Fruit fly (Drosophila melanogaster) whole organism, wandering third instar larva: ENCODE results near the gene CG2278.

Experiments
- Abd-B ChIP-seq: fragments of >200 bp; optimal IDR thresholded peaks from 2 replicates; lab custom pipeline; 2017; ENCODE audit warnings: missing biosample characterization, missing genetic modification characterization
- CG32264 ChIP-seq: fragments of 200-800 bp; sonication (Bioruptor generic); optimal IDR thresholded peaks from 2 replicates; lab custom pipeline; 2016; ENCODE audit warnings: missing biosample characterization, missing genetic modification characterization
- CG9705 ChIP-seq: fragments of 200-800 bp; sonication (Bioruptor generic); optimal IDR thresholded peaks from 2 replicates; lab custom pipeline; 2018; ENCODE audit warnings: missing biosample characterization, mild to moderate bottlenecking, missing genetic modification characterization
- CrebA ChIP-seq: fragments of 200-800 bp; sonication (Bioruptor generic); optimal IDR thresholded peaks from 2 replicates; lab custom pipeline; 2016; ENCODE audit warnings: missing biosample characterization, mild to moderate bottlenecking, missing genetic modification characterization, borderline replicate concordance
- Dfd ChIP-seq: fragments of >200 bp; optimal IDR thresholded peaks from 2 replicates; lab custom pipeline; 2017; ENCODE audit warnings: missing biosample characterization, missing genetic modification characterization
- Dif ChIP-seq: fragments of 200-275, 200-300 bp; sonication (Bioruptor generic); optimal IDR thresholded peaks from 2 replicates; lab custom pipeline; 2018; ENCODE audit warnings: missing biosample characterization, missing genetic modification characterization; ENCODE audit not compliant: partially characterized antibody
- GATAd ChIP-seq: sonication (Bioruptor generic); optimal IDR thresholded peaks from 2 replicates; lab custom pipeline; 2016; ENCODE audit warnings: missing biosample characterization, missing genetic modification characterization
- HLH106 ChIP-seq: fragments of 200-800 bp; optimal IDR thresholded peaks from 3 replicates; lab custom pipeline; 2019; ENCODE audit warnings: missing biosample characterization, mild to moderate bottlenecking, missing genetic modification characterization, moderate library complexity
- Hnf4 ChIP-seq: fragments of 200-800 bp; sonication (Bioruptor generic); optimal IDR thresholded peaks from 2 replicates; lab custom pipeline; 2016; ENCODE audit warnings: missing biosample characterization, mild to moderate bottlenecking, missing genetic modification characterization
- Hr78 ChIP-seq: fragments of >200 bp; optimal IDR thresholded peaks from 2 replicates; lab custom pipeline; 2017; ENCODE audit warnings: missing biosample characterization, missing genetic modification characterization
- Hr83 ChIP-seq: fragments of 200-300 bp; sonication (Bioruptor generic); optimal IDR thresholded peaks from 2 replicates; lab custom pipeline; 2016; ENCODE audit warnings: missing biosample characterization, mild to moderate bottlenecking, missing genetic modification characterization, moderate library complexity; ENCODE audit not compliant: poor library complexity, severe bottlenecking
- Jra ChIP-seq: sonication (Bioruptor generic); optimal IDR thresholded peaks from 2 replicates; lab custom pipeline; 2016; ENCODE audit warnings: missing biosample characterization, missing genetic modification characterization
- Mio ChIP-seq: sonication (Bioruptor generic); optimal IDR thresholded peaks from 2 replicates; lab custom pipeline; 2016; ENCODE audit warnings: missing biosample characterization, missing genetic modification characterization
- Myc ChIP-seq: fragments of >200 bp; optimal IDR thresholded peaks from 2 replicates; lab custom pipeline; 2017
- N ChIP-seq: fragments of >200 bp; optimal IDR thresholded peaks from 2 replicates; lab custom pipeline; 2018; ENCODE audit warnings: missing biosample characterization, missing external identifiers, missing genetic modification characterization
- OdsH ChIP-seq: fragments of 200-800 bp; sonication (Bioruptor generic); optimal IDR thresholded peaks from 2 replicates; lab custom pipeline; 2016; ENCODE audit warnings: missing biosample characterization, mild to moderate bottlenecking, missing genetic modification characterization
- Rel ChIP-seq, 2 experiments: fragments of 200-800 bp; sonication (Bioruptor generic) in 1 of 2; optimal IDR thresholded peaks; 2 replicates in 1 of 2; 3 replicates in 1 of 2; lab custom pipeline; 2016 to 2019; ENCODE audit warnings: mild to moderate bottlenecking in 2 of 2, missing biosample characterization in 2 of 2, missing genetic modification characterization in 2 of 2, moderate library complexity in 1 of 2
- Sp1 ChIP-seq: fragments of 200-800 bp; sonication (Bioruptor generic); optimal IDR thresholded peaks from 3 replicates; lab custom pipeline; 2019; ENCODE audit warnings: missing biosample characterization, mild to moderate bottlenecking, missing genetic modification characterization, moderate library complexity
- Vsx2 ChIP-seq: fragments of 200-300, 225-300 bp; sonication (Bioruptor generic); optimal IDR thresholded peaks from 2 replicates; lab custom pipeline; 2018; ENCODE audit warnings: missing biosample characterization, missing genetic modification characterization; ENCODE audit not compliant: partially characterized antibody
- br ChIP-seq: fragments of 200-800 bp; sonication (Bioruptor generic); optimal IDR thresholded peaks from 2 replicates; lab custom pipeline; 2016; ENCODE audit warnings: missing biosample characterization, missing genetic modification characterization
- brk ChIP-seq: fragments of 200-800 bp; sonication (Bioruptor generic); optimal IDR thresholded peaks from 2 replicates; lab custom pipeline; 2016; ENCODE audit warnings: missing biosample characterization, mild to moderate bottlenecking, missing genetic modification characterization
- dl ChIP-seq, 2 experiments: fragments of 175-275, 200-275 bp in 1 of 2; fragments of 200-275 bp in 1 of 2; sonication (Bioruptor generic); optimal IDR thresholded peaks; lab custom pipeline; 2018; ENCODE audit warnings: mild to moderate bottlenecking in 2 of 2, missing biosample characterization in 2 of 2, missing genetic modification characterization in 2 of 2, moderate library complexity in 2 of 2; ENCODE audit not compliant: partially characterized antibody in 2 of 2, insufficient read depth in 1 of 2
- dmrt93B ChIP-seq: fragments of 200-800 bp; sonication (Bioruptor generic); optimal IDR thresholded peaks from 2 replicates; lab custom pipeline; 2018; ENCODE audit warnings: missing biosample characterization, mild to moderate bottlenecking, missing genetic modification characterization
- dsf ChIP-seq: sonication (Bioruptor generic); optimal IDR thresholded peaks from 2 replicates; lab custom pipeline; 2016; ENCODE audit warnings: missing biosample characterization, missing genetic modification characterization, borderline replicate concordance
- ey ChIP-seq: fragments of 200-800 bp; sonication (Bioruptor generic); optimal IDR thresholded peaks from 2 replicates; lab custom pipeline; 2016; ENCODE audit warnings: missing biosample characterization, missing genetic modification characterization
- foxo ChIP-seq, 2 experiments: fragments of 200-800 bp; sonication (Bioruptor generic); optimal IDR thresholded peaks; 2 replicates in 1 of 2; 3 replicates in 1 of 2; lab custom pipeline; 2016 to 2017; ENCODE audit warnings: missing biosample characterization in 2 of 2, missing genetic modification characterization in 2 of 2
- fru ChIP-seq: fragments of 200-800 bp; sonication (Bioruptor generic); optimal IDR thresholded peaks from 3 replicates; lab custom pipeline; 2016; ENCODE audit warnings: missing biosample characterization, mild to moderate bottlenecking, missing genetic modification characterization
- h ChIP-seq: fragments of 200-800 bp; sonication (Bioruptor generic); optimal IDR thresholded peaks from 3 replicates; lab custom pipeline; 2016; ENCODE audit warnings: missing biosample characterization, mild to moderate bottlenecking, missing genetic modification characterization
- jim ChIP-seq: fragments of 175-275, 200-325 bp; sonication (Bioruptor generic); optimal IDR thresholded peaks from 2 replicates; lab custom pipeline; 2016; ENCODE audit warnings: missing biosample characterization, mild to moderate bottlenecking, missing genetic modification characterization
- lola ChIP-seq: fragments of >200 bp; optimal IDR thresholded peaks from 2 replicates; lab custom pipeline; 2017; ENCODE audit warnings: missing biosample characterization, missing genetic modification characterization
- pan ChIP-seq: fragments of >200 bp; optimal IDR thresholded peaks from 2 replicates; lab custom pipeline; 2017
- psq ChIP-seq: fragments of 200-800 bp; sonication (Bioruptor generic); optimal IDR thresholded peaks from 3 replicates; lab custom pipeline; 2017; ENCODE audit warnings: missing biosample characterization, mild to moderate bottlenecking, missing genetic modification characterization, moderate library complexity
- rgr ChIP-seq: fragments of 200-800 bp; sonication (Bioruptor generic); optimal IDR thresholded peaks from 3 replicates; lab custom pipeline; 2016; ENCODE audit warnings: missing biosample characterization, mild to moderate bottlenecking, missing genetic modification characterization
- sage ChIP-seq: fragments of 200-800 bp; sonication (Bioruptor generic); optimal IDR thresholded peaks from 2 replicates; lab custom pipeline; 2016; ENCODE audit warnings: missing biosample characterization, mild to moderate bottlenecking, missing genetic modification characterization
- sv ChIP-seq: fragments of 200-800 bp; sonication (Bioruptor generic); optimal IDR thresholded peaks from 3 replicates; lab custom pipeline; 2016; ENCODE audit warnings: missing biosample characterization, missing genetic modification characterization
- tai ChIP-seq: sonication (Bioruptor generic); optimal IDR thresholded peaks from 2 replicates; lab custom pipeline; 2016; ENCODE audit warnings: missing biosample characterization, missing genetic modification characterization
- usp ChIP-seq: fragments of >200 bp; optimal IDR thresholded peaks from 2 replicates; lab custom pipeline; 2017; ENCODE audit warnings: missing biosample characterization, missing genetic modification characterization
- woc ChIP-seq: sonication (Bioruptor generic); optimal IDR thresholded peaks from 2 replicates; lab custom pipeline; 2016; ENCODE audit warnings: missing biosample characterization, mild to moderate bottlenecking, missing genetic modification characterization

The CG2278 gene

DNA sequence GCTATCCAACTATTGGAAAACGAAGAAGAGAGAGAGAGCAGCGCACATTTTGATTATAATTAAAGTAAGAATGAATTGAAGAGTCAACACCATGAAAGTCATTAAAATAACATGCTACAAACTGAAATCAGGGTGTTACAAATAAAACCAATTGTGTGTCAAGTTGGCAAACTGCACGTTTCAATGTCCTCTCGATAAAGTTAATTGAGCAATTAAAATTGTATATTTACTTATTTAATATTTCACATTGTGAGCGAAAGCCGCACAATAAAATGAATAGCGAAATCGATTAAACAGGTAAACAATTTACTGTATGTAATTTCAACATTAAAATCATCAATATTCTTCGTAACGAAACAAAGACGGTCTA, 26.1 kb upstream of the CG2278 start:
- TF ChIP-seq dl (GFP tag; optimal IDR thresholded peaks at IDR 0.05; lab: Kevin White, UChicago; ENCODE audit: insufficient read depth in 1 of 2, partially characterized antibody in 2 of 2) = no peak
- peak; percentile 9 for TF ChIP-seq OdsH (GFP tag; lab: Kevin White, UChicago)
- no peak for TF ChIP-seq Vsx2 (GFP tag; lab: Kevin White, UChicago)
- peak; percentile 31 for TF ChIP-seq HLH106 (tag; lab: Kevin White, UChicago)
- peak; percentile 15 for TF ChIP-seq GATAd (GFP tag; lab: Kevin White, UChicago)
- no peak for TF ChIP-seq br (GFP tag; lab: Kevin White, UChicago)
- TF ChIP-seq Sp1 = peak; percentile 37
- no peak for TF ChIP-seq pan
- no peak for TF ChIP-seq N
- TF ChIP-seq Mio = no peak
- peak; percentile 10 for TF ChIP-seq dmrt93B (GFP tag; lab: Kevin White, UChicago)
- peak; percentile 7 for TF ChIP-seq psq (GFP tag; lab: Kevin White, UChicago)
- TF ChIP-seq foxo (GFP tag; optimal IDR thresholded peaks at IDR 0.05; lab: Kevin White, UChicago) = peak in 1 of 2 experiments; percentile 19

DNA sequence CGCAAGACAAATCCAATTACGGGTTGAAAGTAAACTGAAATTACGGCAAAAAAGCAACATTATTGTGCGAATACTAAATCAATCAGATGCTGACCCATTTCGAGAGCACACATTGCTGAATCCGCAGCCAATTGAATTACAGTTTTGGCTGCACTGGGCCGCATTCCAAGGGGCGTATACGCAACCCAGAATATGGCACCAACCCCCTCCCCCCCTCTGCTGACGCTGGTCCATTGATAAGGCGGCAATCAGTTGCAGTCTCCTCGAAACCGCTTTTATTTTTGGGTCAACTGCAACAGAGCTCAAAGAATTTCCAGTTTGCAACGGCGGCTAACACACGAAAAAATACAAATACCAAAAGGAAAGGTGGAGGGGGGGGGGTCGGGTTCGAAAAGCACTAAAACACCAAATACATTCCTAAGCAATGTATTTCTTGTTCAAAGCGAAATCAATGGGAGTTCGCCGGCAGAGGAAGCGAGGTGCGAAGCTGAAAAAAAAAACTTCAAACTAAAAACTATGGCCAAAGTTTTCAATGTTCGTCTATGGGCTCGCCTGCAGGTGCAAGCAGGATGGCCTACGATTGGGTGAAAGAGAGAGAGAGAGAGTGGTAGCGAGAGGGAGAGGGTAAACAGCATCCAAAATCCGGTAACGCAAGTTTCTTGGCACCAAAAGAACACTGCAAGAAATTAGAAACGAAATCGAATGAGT, 25.5 kb upstream of the CG2278 start:
- no peak for TF ChIP-seq fru (GFP tag; lab: Kevin White, UChicago)
- peak; percentile 72 for TF ChIP-seq GATAd (GFP tag; lab: Kevin White, UChicago)

- no peak for TF ChIP-seq Myc (lab: Kevin White, UChicago)
- no peak for TF ChIP-seq GATAd (GFP tag; lab: Kevin White, UChicago)
- TF ChIP-seq Jra = no peak
- TF ChIP-seq jim (GFP tag; lab: Kevin White, UChicago) = no peak
- TF ChIP-seq dsf = no peak
- TF ChIP-seq ey (GFP tag; lab: Kevin White, UChicago) = no peak
- no peak for TF ChIP-seq pan
Measured at dm6 chrX:8194559-8194958, 24.5 kb upstream of the CG2278 start.

- TF ChIP-seq HLH106 (tag; lab: Kevin White, UChicago) = peak; percentile 21
- TF ChIP-seq OdsH (GFP tag; lab: Kevin White, UChicago) = peak; percentile 46
- TF ChIP-seq Abd-B (GFP tag; lab: Kevin White, UChicago) = no peak
- TF ChIP-seq h = peak; percentile 68
- TF ChIP-seq Vsx2 (GFP tag; lab: Kevin White, UChicago) = no peak
- TF ChIP-seq sv (GFP tag; lab: Kevin White, UChicago) = no peak
- no peak for TF ChIP-seq usp
- TF ChIP-seq br (GFP tag; lab: Kevin White, UChicago) = peak; percentile 19
- peak; percentile 34 for TF ChIP-seq rgr (GFP tag; lab: Kevin White, UChicago)
- no peak for TF ChIP-seq tai (GFP tag; lab: Kevin White, UChicago)
- TF ChIP-seq Mio = no peak
- TF ChIP-seq Jra = peak; percentile 17
- TF ChIP-seq Hr78 (GFP tag; lab: Kevin White, UChicago) = no peak
- peak; percentile 30 for TF ChIP-seq fru (GFP tag; lab: Kevin White, UChicago)
- no peak for TF ChIP-seq Dfd (GFP tag; lab: Kevin White, UChicago)
- TF ChIP-seq CG9705 (GFP tag; lab: Kevin White, UChicago) = no peak
- TF ChIP-seq Hr83 (GFP tag; lab: Kevin White, UChicago) = peak; percentile 10
- peak; percentile 48 for TF ChIP-seq woc
- TF ChIP-seq GATAd (GFP tag; lab: Kevin White, UChicago) = no peak
- no peak for TF ChIP-seq sage
- TF ChIP-seq Dif (GFP tag; lab: Kevin White, UChicago) = no peak
- no peak for TF ChIP-seq CrebA (GFP tag; lab: Kevin White, UChicago)
- TF ChIP-seq Hnf4 (GFP tag; lab: Kevin White, UChicago) = peak; percentile 43
- no peak for TF ChIP-seq dmrt93B (GFP tag; lab: Kevin White, UChicago)
- no peak for TF ChIP-seq pan
- peak; percentile 9 for TF ChIP-seq brk (GFP tag; lab: Kevin White, UChicago)
- TF ChIP-seq foxo (GFP tag; optimal IDR thresholded peaks at IDR 0.05; lab: Kevin White, UChicago) = peak in 1 of 2 experiments; percentile 40
- peak; percentile 42 for TF ChIP-seq ey (GFP tag; lab: Kevin White, UChicago)
- peak; percentile 6 for TF ChIP-seq Sp1
- no peak for TF ChIP-seq N
- TF ChIP-seq lola = no peak
- TF ChIP-seq CG32264 (GFP tag; lab: Kevin White, UChicago) = no peak
- no peak for TF ChIP-seq dsf
- peak; percentile 45 for TF ChIP-seq psq (GFP tag; lab: Kevin White, UChicago)
- peak; percentile 86 for TF ChIP-seq Myc (lab: Kevin White, UChicago)
- TF ChIP-seq jim (GFP tag; lab: Kevin White, UChicago) = no peak
- TF ChIP-seq dl (GFP tag; optimal IDR thresholded peaks at IDR 0.05; lab: Kevin White, UChicago; ENCODE audit: insufficient read depth in 1 of 2, partially characterized antibody in 2 of 2) = no peak
- no peak for TF ChIP-seq Rel (GFP tag; optimal IDR thresholded peaks at IDR 0.05; lab: Kevin White, UChicago)
- peak; percentile 45 for TF ChIP-seq Rel (tag; optimal IDR thresholded peaks at IDR 0.05; lab: Kevin White, UChicago)
Measured at dm6 chrX:8193017-8193556, 23.0 kb upstream of the CG2278 start.
